Fruit fly (Drosophila melanogaster) whole organism, embryonic: ENCODE results near the gene GABA-B-R3.
A peak's percentile ranks its signal among the peaks of the same experiment; 100 is the strongest.

Experiments
- Awh ChIP-seq: fragments of 200-800 bp; sonication (Bioruptor generic); IDR thresholded peaks from 2 replicates; pipeline ENCODE4, ENCODE4 v1.3.6; 2022; ENCODE audit warnings: missing biosample characterization, missing genetic modification characterization
- CG10267 ChIP-seq: fragments of 200-800 bp; sonication (Bioruptor generic); optimal IDR thresholded peaks from 2 replicates; lab custom pipeline; 2018; ENCODE audit warnings: missing biosample characterization, mild to moderate bottlenecking, missing genetic modification characterization, moderate library complexity
- CG10959 ChIP-seq: fragments of 200-800 bp; sonication (Bioruptor generic); IDR thresholded peaks from 2 replicates; pipeline ENCODE4 v1.3.6; 2022; ENCODE audit warnings: missing biosample characterization, missing genetic modification characterization
- CG11504 ChIP-seq: fragments of 200-800 bp; sonication (Bioruptor generic); optimal IDR thresholded peaks from 3 replicates; lab custom pipeline; 2019; ENCODE audit warnings: missing biosample characterization, mild to moderate bottlenecking, missing genetic modification characterization, moderate library complexity
- CG12155 ChIP-seq: fragments of 200-800 bp; sonication (Bioruptor generic); optimal IDR thresholded peaks from 3 replicates; lab custom pipeline; 2016; ENCODE audit warnings: missing biosample characterization, missing genetic modification characterization
- CG12744 ChIP-seq: fragments of 200-800 bp; sonication (Bioruptor generic); optimal IDR thresholded peaks from 2 replicates; lab custom pipeline; 2016; ENCODE audit warnings: missing biosample characterization, missing genetic modification characterization
- CG14965 ChIP-seq: fragments of 200-800 bp; sonication (Bioruptor generic); optimal IDR thresholded peaks from 2 replicates; lab custom pipeline; 2016; ENCODE audit warnings: missing biosample characterization, missing genetic modification characterization, borderline replicate concordance
- CG15601 ChIP-seq: fragments of 200-800 bp; sonication (Bioruptor generic); optimal IDR thresholded peaks from 3 replicates; lab custom pipeline; 2019; ENCODE audit warnings: missing biosample characterization, mild to moderate bottlenecking, missing genetic modification characterization, moderate library complexity
- CG1832 ChIP-seq: fragments of 200-800 bp; sonication (Bioruptor generic); optimal IDR thresholded peaks from 2 replicates; lab custom pipeline; 2017; ENCODE audit warnings: missing biosample characterization, mild to moderate bottlenecking, missing genetic modification characterization, inconsistent platforms
- CG18476 ChIP-seq: fragments of 200-800 bp; sonication (Bioruptor generic); optimal IDR thresholded peaks from 2 replicates; lab custom pipeline; 2016; ENCODE audit warnings: missing biosample characterization, mild to moderate bottlenecking, missing genetic modification characterization
- CG2199 ChIP-seq: fragments of 200-800 bp; sonication (Bioruptor generic); IDR thresholded peaks from 3 replicates; pipeline ENCODE4 v1.3.6; 2022; ENCODE audit warnings: missing biosample characterization, missing genetic modification characterization
- CG33213 ChIP-seq: fragments of 200-800 bp; sonication (Bioruptor generic); optimal IDR thresholded peaks from 3 replicates; lab custom pipeline; 2016; ENCODE audit warnings: missing biosample characterization, missing genetic modification characterization
- CG34224 ChIP-seq: fragments of 200-800 bp; sonication (Bioruptor generic); IDR thresholded peaks from 3 replicates; pipeline ENCODE4 v1.3.6; 2022; ENCODE audit warnings: missing biosample characterization, missing genetic modification characterization; ENCODE audit not compliant: partially characterized antibody
- CG4404 ChIP-seq: fragments of 200-800 bp; sonication (Bioruptor generic); IDR thresholded peaks from 2 replicates; pipeline ENCODE4 v1.3.6; 2022; ENCODE audit warnings: missing biosample characterization, missing genetic modification characterization
- CG6683 ChIP-seq: fragments of 200-800 bp; sonication (Bioruptor generic); optimal IDR thresholded peaks from 2 replicates; lab custom pipeline; 2017; ENCODE audit warnings: missing biosample characterization, mild to moderate bottlenecking, missing genetic modification characterization, missing genetic modification reagents
- CG6791 ChIP-seq: fragments of 200-800 bp; sonication (Bioruptor generic); IDR thresholded peaks from 3 replicates; pipeline ENCODE4 v1.3.6; 2022; ENCODE audit warnings: missing biosample characterization, missing genetic modification characterization; ENCODE audit not compliant: partially characterized antibody
- CG7786 ChIP-seq: fragments of 200-800 bp; sonication (Bioruptor generic); optimal IDR thresholded peaks from 2 replicates; lab custom pipeline; 2016; ENCODE audit warnings: missing biosample characterization, missing genetic modification characterization
- CG7987 ChIP-seq: fragments of 200-800 bp; sonication (Bioruptor generic); optimal IDR thresholded peaks from 2 replicates; lab custom pipeline; 2018; ENCODE audit warnings: missing biosample characterization, mild to moderate bottlenecking, missing genetic modification characterization, moderate library complexity
- CG8089 ChIP-seq: fragments of 200-800 bp; sonication (Bioruptor generic); optimal IDR thresholded peaks from 3 replicates; lab custom pipeline; 2016; ENCODE audit warnings: missing biosample characterization, missing genetic modification characterization
- CG8765 ChIP-seq: fragments of 200-800 bp; sonication (Bioruptor generic); IDR thresholded peaks from 2 replicates; pipeline ENCODE4 v1.3.6; 2022; ENCODE audit warnings: missing biosample characterization, missing genetic modification characterization
- CG9215 ChIP-seq: fragments of 200-800 bp; sonication (Bioruptor generic); IDR thresholded peaks from 2 replicates; pipeline ENCODE4 v1.3.6; 2022; ENCODE audit warnings: missing biosample characterization, missing genetic modification characterization
- CG9609 ChIP-seq: fragments of 200-800 bp; sonication (Bioruptor generic); optimal IDR thresholded peaks from 3 replicates; lab custom pipeline; 2016; ENCODE audit warnings: missing biosample characterization, missing genetic modification characterization
- Deaf1 ChIP-seq: fragments of 200-800 bp; optimal IDR thresholded peaks from 3 replicates; lab custom pipeline; 2019; ENCODE audit warnings: missing biosample characterization, mild to moderate bottlenecking, missing genetic modification characterization, moderate library complexity
- Dfd ChIP-seq, 2 experiments: fragments of >200 bp; optimal IDR thresholded peaks; 2 replicates each; lab custom pipeline; 2017; ENCODE audit warnings: missing biosample characterization in 2 of 2, missing genetic modification characterization in 2 of 2
- E2f1 ChIP-seq: fragments of 200-800 bp; sonication (Bioruptor generic); IDR thresholded peaks from 2 replicates; pipeline ENCODE4 v1.3.6; 2022; ENCODE audit warnings: missing biosample characterization, missing genetic modification characterization
- HHEX ChIP-seq: fragments of 200-800 bp; sonication (Bioruptor generic); optimal IDR thresholded peaks from 3 replicates; lab custom pipeline; 2017; ENCODE audit warnings: missing biosample characterization, mild to moderate bottlenecking, missing genetic modification characterization, missing genetic modification reagents
- Hr51 ChIP-seq, 2 experiments: fragments of 200-800 bp; sonication (Bioruptor generic); optimal IDR thresholded peaks; 2 replicates in 1 of 2; 3 replicates in 1 of 2; lab custom pipeline; 2016 to 2018; ENCODE audit warnings: missing biosample characterization in 2 of 2, missing genetic modification characterization in 2 of 2, mild to moderate bottlenecking in 1 of 2, moderate library complexity in 1 of 2
- Hr78 ChIP-seq, 2 experiments: fragments of 200-800 bp in 1 of 2; fragments of >200 bp in 1 of 2; sonication (Bioruptor generic) in 1 of 2; optimal IDR thresholded peaks; 2 replicates each; lab custom pipeline; 2017 to 2019; ENCODE audit warnings: missing biosample characterization in 2 of 2, missing genetic modification characterization in 2 of 2, mild to moderate bottlenecking in 1 of 2, moderate library complexity in 1 of 2
- Hsf ChIP-seq: fragments of 200-800 bp; sonication (Bioruptor generic); optimal IDR thresholded peaks from 3 replicates; lab custom pipeline; 2016; ENCODE audit warnings: missing biosample characterization, missing genetic modification characterization
- Lpt ChIP-seq: fragments of >200 bp; optimal IDR thresholded peaks from 2 replicates; lab custom pipeline; 2018; ENCODE audit warnings: missing biosample characterization, missing genetic modification characterization
- Nf-YB ChIP-seq: fragments of 200-800 bp; sonication (Bioruptor generic); optimal IDR thresholded peaks from 3 replicates; lab custom pipeline; 2019; ENCODE audit warnings: missing biosample characterization, mild to moderate bottlenecking, missing genetic modification characterization, moderate library complexity
- TFAM ChIP-seq: fragments of 200-800 bp; sonication (Bioruptor generic); optimal IDR thresholded peaks from 2 replicates; lab custom pipeline; 2017; ENCODE audit warnings: missing biosample characterization, missing genetic modification characterization, inconsistent platforms
- Taf1 ChIP-seq: fragments of 200-800 bp; sonication (Bioruptor generic); IDR thresholded peaks from 2 replicates; pipeline ENCODE4 v1.3.6; 2022; ENCODE audit warnings: missing biosample characterization, missing genetic modification characterization
- Xbp1 ChIP-seq: fragments of 200-800 bp; sonication (Bioruptor generic); optimal IDR thresholded peaks from 3 replicates; lab custom pipeline; 2016; ENCODE audit warnings: missing biosample characterization, mild to moderate bottlenecking, missing genetic modification characterization
- ara ChIP-seq: fragments of 200-800 bp; sonication (Bioruptor generic); IDR thresholded peaks from 2 replicates; pipeline ENCODE4 v1.3.6; 2022; ENCODE audit warnings: missing biosample characterization, missing genetic modification characterization
- az2 ChIP-seq: fragments of 200-800 bp; sonication (Bioruptor generic); optimal IDR thresholded peaks from 3 replicates; lab custom pipeline; 2016; ENCODE audit warnings: missing biosample characterization, missing genetic modification characterization
- br ChIP-seq: fragments of >200 bp; optimal IDR thresholded peaks from 2 replicates; lab custom pipeline; 2017
- bsh ChIP-seq, 2 experiments: fragments of 200-800 bp; sonication (Bioruptor generic); optimal IDR thresholded peaks; 2 replicates each; lab custom pipeline; 2017 to 2018; ENCODE audit warnings: mild to moderate bottlenecking in 2 of 2, missing biosample characterization in 2 of 2, missing genetic modification characterization in 2 of 2, moderate library complexity in 1 of 2
- cas ChIP-seq: fragments of 200-800 bp; sonication (Bioruptor generic); IDR thresholded peaks from 2 replicates; pipeline ENCODE4 v1.3.6; 2022; ENCODE audit warnings: missing biosample characterization, missing genetic modification characterization
- dm ChIP-seq: fragments of 200-800 bp; sonication (Bioruptor generic); optimal IDR thresholded peaks from 3 replicates; lab custom pipeline; 2016; ENCODE audit warnings: missing biosample characterization, missing genetic modification characterization
- nom ChIP-seq: fragments of 200-800 bp; sonication (Bioruptor generic); optimal IDR thresholded peaks from 2 replicates; lab custom pipeline; 2017; ENCODE audit warnings: missing biosample characterization, missing genetic modification characterization, mild to moderate bottlenecking, moderate library complexity, missing genetic modification reagents
- org-1 ChIP-seq: fragments of 200-800 bp; sonication (Bioruptor generic); optimal IDR thresholded peaks from 2 replicates; lab custom pipeline; 2017; ENCODE audit warnings: missing biosample characterization, missing genetic modification characterization
- p53 ChIP-seq: fragments of 200-800 bp; sonication (Bioruptor generic); optimal IDR thresholded peaks from 2 replicates; lab custom pipeline; 2016; ENCODE audit warnings: missing biosample characterization, missing genetic modification characterization
- pan ChIP-seq, 4 experiments: fragments of >200 bp in 3 of 4; fragments of 200-800 bp in 1 of 4; sonication (Bioruptor generic) in 1 of 4; optimal IDR thresholded peaks in 3 of 4; IDR thresholded peaks in 1 of 4; 2 replicates each; pipeline versions ENCODE4 v1.3.6 to Lab custom; 2017 to 2022; ENCODE audit warnings: missing biosample characterization in 2 of 4, missing genetic modification characterization in 2 of 4, mixed read lengths in 1 of 4
- pita ChIP-seq: fragments of 200-800 bp; sonication (Bioruptor generic); optimal IDR thresholded peaks from 2 replicates; lab custom pipeline; 2017; ENCODE audit warnings: missing biosample characterization, mild to moderate bottlenecking, missing genetic modification characterization
- run ChIP-seq: fragments of 200-800 bp; sonication (Bioruptor generic); optimal IDR thresholded peaks from 3 replicates; lab custom pipeline; 2018; ENCODE audit warnings: missing biosample characterization, mild to moderate bottlenecking, missing genetic modification characterization
- sens ChIP-seq: fragments of 200-800 bp; sonication (Bioruptor generic); peaks from one replicate; lab custom pipeline; 2016; ENCODE audit warnings: missing biosample characterization, missing genetic modification characterization
- slp2 ChIP-seq: fragments of 200-800 bp; sonication (Bioruptor generic); optimal IDR thresholded peaks from 2 replicates; lab custom pipeline; 2016; ENCODE audit warnings: missing biosample characterization, missing genetic modification characterization
- tll ChIP-seq, 2 experiments: fragments of 200-800 bp in 1 of 2; fragments of >200 bp in 1 of 2; sonication (Bioruptor generic) in 1 of 2; optimal IDR thresholded peaks; 2 replicates each; lab custom pipeline; 2017 to 2019; ENCODE audit warnings: missing biosample characterization in 2 of 2, missing genetic modification characterization in 2 of 2, mild to moderate bottlenecking in 1 of 2, moderate library complexity in 1 of 2
- unpg ChIP-seq: fragments of 200-800 bp; sonication (Bioruptor generic); optimal IDR thresholded peaks from 3 replicates; lab custom pipeline; 2018; ENCODE audit warnings: missing biosample characterization, mild to moderate bottlenecking, missing genetic modification characterization, moderate library complexity

GABA-B-R3 gene

DNA sequence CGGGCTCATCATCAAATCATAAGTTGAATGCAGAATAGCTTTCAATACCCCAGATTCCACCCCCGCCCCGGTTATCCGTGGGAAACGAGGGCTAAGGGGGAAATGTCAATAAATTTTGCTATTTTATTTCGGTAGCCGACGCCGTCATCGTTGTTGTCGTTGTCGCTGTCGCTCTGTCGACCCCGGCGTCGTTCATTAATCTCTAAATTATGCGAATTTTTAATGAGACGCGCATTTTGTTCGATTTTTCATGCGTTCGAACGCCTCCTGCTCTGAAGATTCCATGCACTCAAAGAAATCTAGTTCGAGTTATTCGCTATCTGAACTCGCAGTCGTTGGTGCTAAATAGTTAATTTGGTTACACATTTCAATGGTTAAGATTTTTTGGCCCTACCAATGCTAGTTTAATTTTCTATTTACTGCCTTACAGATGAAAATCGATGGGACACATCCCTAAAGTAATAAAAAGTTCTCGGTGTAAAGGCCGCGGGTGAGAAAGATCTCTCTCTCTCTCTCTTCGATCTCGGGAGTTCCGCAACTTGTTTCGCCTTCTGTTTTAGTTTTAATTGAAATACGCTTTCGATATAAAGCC lies 31.4 kb upstream of the GABA-B-R3 start (continued):
- TF ChIP-seq CG7987 (GFP tag; lab: Kevin White, UChicago) (no peak), CG18476 (GFP tag; lab: Kevin White, UChicago) (no peak), CG14965 (GFP tag; lab: Kevin White, UChicago) (no peak), CG11504 (tag; lab: Kevin White, UChicago) (peak; percentile 16), nom (GFP tag; lab: Kevin White, UChicago) (peak; percentile 53), Nf-YB (GFP tag; lab: Kevin White, UChicago) (no peak), tll (GFP tag; optimal IDR thresholded peaks at IDR 0.05; lab: Kevin White, UChicago) (no peak), CG6791 (no peak), Dfd (GFP tag; optimal IDR thresholded peaks at IDR 0.05; lab: Kevin White, UChicago) (no peak), CG8765 (GFP tag; lab: Robert Waterston, UW) (no peak), Xbp1 (GFP tag; lab: Kevin White, UChicago) (peak; percentile 45), Hr78 (GFP tag; optimal IDR thresholded peaks at IDR 0.05; lab: Kevin White, UChicago) (no peak), CG10959 (no peak), Taf1 (GFP tag; lab: Robert Waterston, UW) (no peak; the same call in 1 of the 2 replicates), CG12744 (GFP tag; lab: Kevin White, UChicago) (no peak), run (tag; lab: Kevin White, UChicago) (no peak), CG34224 (no peak), p53 (no peak), CG12155 (GFP tag; lab: Kevin White, UChicago) (no peak), unpg (GFP tag; lab: Kevin White, UChicago) (no peak), Lpt (GFP tag; lab: Kevin White, UChicago) (no peak), CG8089 (no peak), br (lab: Kevin White, UChicago) (no peak), Hsf (GFP tag; lab: Kevin White, UChicago) (peak; percentile 46), CG2199 (GFP tag; lab: Robert Waterston, UW) (no peak), E2f1 (GFP tag; lab: Robert Waterston, UW) (no peak), bsh (GFP tag; optimal IDR thresholded peaks at IDR 0.05; lab: Kevin White, UChicago) (peak in 1 of 2 experiments; percentile 34), dm (GFP tag; lab: Kevin White, UChicago) (no peak), CG9215 (GFP tag; lab: Robert Waterston, UW) (0 out of 2 replicates have a peak, but pooled peaks have one; percentile 33), Hr51 (GFP tag; optimal IDR thresholded peaks at IDR 0.05; lab: Kevin White, UChicago) (peak in 1 of 2 experiments; percentile 11), ara (GFP tag; lab: Robert Waterston, UW) (no peak), slp2 (GFP tag; lab: Kevin White, UChicago) (no peak), TFAM (GFP tag; lab: Kevin White, UChicago) (no peak), pita (GFP tag; lab: Kevin White, UChicago) (no peak), org-1 (GFP tag; lab: Kevin White, UChicago) (no peak), CG1832 (GFP tag; lab: Kevin White, UChicago) (no peak), pan (optimal IDR thresholded peaks at IDR 0.05; lab: Kevin White, UChicago) (no peak), pan (GFP tag; optimal IDR thresholded peaks at IDR 0.05 in 1 of 2, IDR thresholded peaks at IDR 0.05 in 1 of 2) (peak in 1 of 2 experiments; percentile 49), CG4404 (GFP tag; lab: Robert Waterston, UW) (no peak), CG9609 (GFP tag; lab: Kevin White, UChicago) (no peak), CG10267 (tag; lab: Kevin White, UChicago) (no peak), HHEX (GFP tag; lab: Kevin White, UChicago) (no peak), CG6683 (GFP tag; lab: Kevin White, UChicago) (no peak), cas (GFP tag; lab: Robert Waterston, UW) (no peak), CG7786 (GFP tag; lab: Kevin White, UChicago) (peak; percentile 44), sens (GFP tag; lab: Kevin White, UChicago) (peak; percentile 53), Deaf1 (no peak), az2 (GFP tag; lab: Kevin White, UChicago) (peak; percentile 23), CG33213 (GFP tag; lab: Kevin White, UChicago) (no peak), Awh (GFP tag; lab: Robert Waterston, UW) (no peak), CG15601 (tag; lab: Kevin White, UChicago) (no peak)
